Fruit fly (Drosophila melanogaster) whole organism, prepupa: ENCODE data around the gene Trs20.

Source experiments
- Blimp-1 ChIP-seq: fragments of 200-800 bp; sonication (Bioruptor generic); optimal IDR thresholded peaks from 3 replicates; lab custom pipeline; 2017; ENCODE audit warnings: missing biosample characterization, missing genetic modification characterization, mild to moderate bottlenecking, moderate library complexity, missing genetic modification reagents
- CG10669 ChIP-seq: fragments of 200-800 bp; sonication (Bioruptor generic); optimal IDR thresholded peaks from 3 replicates; lab custom pipeline; 2018; ENCODE audit warnings: missing biosample characterization, mild to moderate bottlenecking, missing genetic modification characterization, moderate library complexity
- CG11294 ChIP-seq: fragments of 200-800 bp; sonication (Bioruptor generic); IDR thresholded peaks from 2 replicates; pipeline ENCODE4 v1.3.6; 2022; ENCODE audit warnings: missing biosample characterization, missing genetic modification characterization
- CG11762 ChIP-seq: fragments of 200-800 bp; sonication (Bioruptor generic); optimal IDR thresholded peaks from 3 replicates; lab custom pipeline; 2016; ENCODE audit warnings: missing biosample characterization, missing genetic modification characterization; ENCODE audit not compliant: insufficient read depth
- CG15336 ChIP-seq: fragments of 200-800 bp; sonication (Bioruptor generic); IDR thresholded peaks from 2 replicates; pipeline ENCODE4 v1.3.6; 2022; ENCODE audit warnings: missing biosample characterization, missing genetic modification characterization
- CG3032 ChIP-seq: fragments of 200-800 bp; optimal IDR thresholded peaks from 2 replicates; lab custom pipeline; 2019; ENCODE audit warnings: missing biosample characterization, mild to moderate bottlenecking, missing genetic modification characterization, moderate library complexity
- CG31627 ChIP-seq: fragments of 200-800 bp; sonication (Bioruptor generic); optimal IDR thresholded peaks from 3 replicates; lab custom pipeline; 2016; ENCODE audit warnings: missing biosample characterization, missing genetic modification characterization
- CG32006 ChIP-seq: fragments of 200-800 bp; sonication (Bioruptor generic); optimal IDR thresholded peaks from 3 replicates; lab custom pipeline; 2017; ENCODE audit warnings: missing biosample characterization, mild to moderate bottlenecking, missing genetic modification characterization
- CG34406 ChIP-seq: fragments of 200-800 bp; sonication (Bioruptor generic); optimal IDR thresholded peaks from 3 replicates; lab custom pipeline; 2016; ENCODE audit warnings: missing biosample characterization, missing genetic modification characterization
- CG3919 ChIP-seq: fragments of 200-800 bp; sonication (Bioruptor generic); optimal IDR thresholded peaks from 3 replicates; lab custom pipeline; 2016; ENCODE audit warnings: missing biosample characterization, missing genetic modification characterization
- CG4318 ChIP-seq: fragments of 200-800 bp; sonication (Bioruptor generic); optimal IDR thresholded peaks from 3 replicates; lab custom pipeline; 2017; ENCODE audit warnings: missing biosample characterization, mild to moderate bottlenecking, missing genetic modification characterization
- CG6163 ChIP-seq: fragments of 200-800 bp; sonication (Bioruptor generic); IDR thresholded peaks from 3 replicates; pipeline ENCODE4 v1.3.6; 2022; ENCODE audit warnings: missing biosample characterization, missing genetic modification characterization
- CG6276 ChIP-seq: fragments of 200-800 bp; sonication (Bioruptor generic); optimal IDR thresholded peaks from 2 replicates; lab custom pipeline; 2017; ENCODE audit warnings: missing biosample characterization, mild to moderate bottlenecking, missing genetic modification characterization
- CG6792 ChIP-seq: fragments of 200-800 bp; sonication (Bioruptor generic); optimal IDR thresholded peaks from 3 replicates; lab custom pipeline; 2016; ENCODE audit warnings: missing biosample characterization, missing genetic modification characterization
- CG6808 ChIP-seq: fragments of 200-800 bp; sonication (Bioruptor generic); optimal IDR thresholded peaks from 3 replicates; lab custom pipeline; 2017; ENCODE audit warnings: missing biosample characterization, missing genetic modification characterization, mild to moderate bottlenecking, moderate library complexity, missing genetic modification reagents
- CG6854 ChIP-seq: fragments of 200-800 bp; sonication (Bioruptor generic); optimal IDR thresholded peaks from 2 replicates; lab custom pipeline; 2017; ENCODE audit warnings: missing biosample characterization, mild to moderate bottlenecking, missing genetic modification characterization
- CG7368 ChIP-seq: fragments of 200-800 bp; sonication (Bioruptor generic); optimal IDR thresholded peaks from 3 replicates; lab custom pipeline; 2016; ENCODE audit warnings: missing biosample characterization, missing genetic modification characterization
- CG8119 ChIP-seq: fragments of 200-800 bp; sonication (Bioruptor generic); IDR thresholded peaks from 3 replicates; pipeline ENCODE4 v1.3.6; 2022; ENCODE audit warnings: missing biosample characterization, missing genetic modification characterization
- CG8319 ChIP-seq: fragments of 200-800 bp; sonication (Bioruptor generic); optimal IDR thresholded peaks from 3 replicates; lab custom pipeline; 2016; ENCODE audit warnings: missing biosample characterization, missing genetic modification characterization
- CG8632 ChIP-seq: fragments of 200-800 bp; sonication (Bioruptor generic); optimal IDR thresholded peaks from 3 replicates; lab custom pipeline; 2016; ENCODE audit warnings: missing biosample characterization, missing genetic modification characterization
- CG9139 ChIP-seq: fragments of 200-800 bp; sonication (Bioruptor generic); optimal IDR thresholded peaks from 3 replicates; lab custom pipeline; 2017; ENCODE audit warnings: missing biosample characterization, mild to moderate bottlenecking, missing genetic modification characterization
- Eip75B ChIP-seq: fragments of 200-800 bp; sonication (Bioruptor generic); optimal IDR thresholded peaks from 3 replicates; lab custom pipeline; 2016; ENCODE audit warnings: missing biosample characterization, missing genetic modification characterization
- Eip78C ChIP-seq: fragments of 200-800 bp; sonication (Bioruptor generic); peaks from one replicate; lab custom pipeline; 2016; ENCODE audit warnings: missing biosample characterization, missing genetic modification characterization
- Eip93F ChIP-seq: fragments of 200-800 bp; sonication (Bioruptor generic); optimal IDR thresholded peaks from 2 replicates; lab custom pipeline; 2016; ENCODE audit warnings: missing biosample characterization, mild to moderate bottlenecking, missing genetic modification characterization
- Ets21C ChIP-seq: fragments of 200-800 bp; sonication (Bioruptor generic); optimal IDR thresholded peaks from 3 replicates; lab custom pipeline; 2016; ENCODE audit warnings: missing biosample characterization, missing genetic modification characterization
- Hr38 ChIP-seq: sonication (Bioruptor generic); optimal IDR thresholded peaks from 2 replicates; lab custom pipeline; 2016; ENCODE audit warnings: missing biosample characterization, missing genetic modification characterization
- Hr39 ChIP-seq: fragments of 200-800 bp; sonication (Bioruptor generic); optimal IDR thresholded peaks from 2 replicates; lab custom pipeline; 2016; ENCODE audit warnings: missing biosample characterization, missing genetic modification characterization
- Hr4 ChIP-seq: fragments of 200-800 bp; sonication (Bioruptor generic); optimal IDR thresholded peaks from 3 replicates; lab custom pipeline; 2016; ENCODE audit warnings: missing biosample characterization, missing genetic modification characterization
- OdsH ChIP-seq: fragments of 200-800 bp; sonication (Bioruptor generic); optimal IDR thresholded peaks from 3 replicates; lab custom pipeline; 2016; ENCODE audit warnings: missing biosample characterization, missing genetic modification characterization
- Sox102F ChIP-seq: fragments of 200-800 bp; sonication (Bioruptor generic); optimal IDR thresholded peaks from 2 replicates; lab custom pipeline; 2016; ENCODE audit warnings: missing biosample characterization, mild to moderate bottlenecking, missing genetic modification characterization
- Sox14 ChIP-seq: fragments of 200-800 bp; sonication (Bioruptor generic); optimal IDR thresholded peaks from 3 replicates; lab custom pipeline; 2016; ENCODE audit warnings: missing biosample characterization, missing genetic modification characterization
- Sox15 ChIP-seq: fragments of 200-800 bp; sonication (Bioruptor generic); optimal IDR thresholded peaks from 3 replicates; lab custom pipeline; 2016; ENCODE audit warnings: missing biosample characterization, missing genetic modification characterization
- achi ChIP-seq: fragments of 200-800 bp; sonication (Bioruptor generic); optimal IDR thresholded peaks from 3 replicates; lab custom pipeline; 2016; ENCODE audit warnings: missing biosample characterization, missing genetic modification characterization
- cyc ChIP-seq: fragments of 200-800 bp; sonication (Bioruptor generic); optimal IDR thresholded peaks from 3 replicates; lab custom pipeline; 2016; ENCODE audit warnings: missing biosample characterization, missing genetic modification characterization
- dac ChIP-seq: fragments of 200-800 bp; sonication (Bioruptor generic); optimal IDR thresholded peaks from 2 replicates; lab custom pipeline; 2017; ENCODE audit warnings: missing biosample characterization, mild to moderate bottlenecking, missing genetic modification characterization
- dsx ChIP-seq: fragments of 200-800 bp; optimal IDR thresholded peaks from 3 replicates; lab custom pipeline; 2019; ENCODE audit warnings: missing biosample characterization, mild to moderate bottlenecking, missing genetic modification characterization, moderate library complexity; ENCODE audit not compliant: poor library complexity, severe bottlenecking
- eg ChIP-seq: fragments of 200-800 bp; sonication (Bioruptor generic); IDR thresholded peaks from 3 replicates; pipeline ENCODE4 v1.3.6; 2022; ENCODE audit warnings: missing biosample characterization, missing genetic modification characterization
- esn ChIP-seq: fragments of 200-800 bp; sonication (Bioruptor generic); optimal IDR thresholded peaks from 2 replicates; lab custom pipeline; 2016; ENCODE audit warnings: missing biosample characterization, mild to moderate bottlenecking, missing genetic modification characterization, moderate library complexity
- fd85E ChIP-seq: fragments of 200-800 bp; sonication (Bioruptor generic); optimal IDR thresholded peaks from 3 replicates; lab custom pipeline; 2016; ENCODE audit warnings: missing biosample characterization, missing genetic modification characterization
- fkh ChIP-seq: fragments of 200-800 bp; sonication (Bioruptor generic); optimal IDR thresholded peaks from 3 replicates; lab custom pipeline; 2017; ENCODE audit warnings: missing biosample characterization, mild to moderate bottlenecking, missing genetic modification characterization, moderate library complexity
- net ChIP-seq: fragments of 200-800 bp; sonication (Bioruptor generic); optimal IDR thresholded peaks from 3 replicates; lab custom pipeline; 2016; ENCODE audit warnings: missing biosample characterization, missing genetic modification characterization
- salr ChIP-seq, 2 experiments: fragments of 200-800 bp; sonication (Bioruptor generic); optimal IDR thresholded peaks; 3 replicates each; lab custom pipeline; 2016 to 2018; ENCODE audit warnings: missing biosample characterization in 2 of 2, missing genetic modification characterization in 2 of 2, mild to moderate bottlenecking in 1 of 2
- spab ChIP-seq: fragments of 200-800 bp; sonication (Bioruptor generic); optimal IDR thresholded peaks from 2 replicates; lab custom pipeline; 2017; ENCODE audit warnings: missing biosample characterization, mild to moderate bottlenecking, missing genetic modification characterization, missing genetic modification reagents
- svp ChIP-seq: fragments of 200-800 bp; sonication (Bioruptor generic); peaks from one replicate; lab custom pipeline; 2016; ENCODE audit warnings: missing biosample characterization, missing genetic modification characterization
- topi ChIP-seq: fragments of 200-800 bp; sonication (Bioruptor generic); optimal IDR thresholded peaks from 3 replicates; lab custom pipeline; 2016; ENCODE audit warnings: missing biosample characterization, missing genetic modification characterization

Trs20 gene

dm6 chr3L:16173818-16174601 lies 42.6 kb upstream of the Trs20 start (continued):
- TF ChIP-seq CG8119 (no peak), topi (GFP tag; lab: Kevin White, UChicago) (no peak), CG9139 (peak; percentile 60), Hr4 (GFP tag; lab: Kevin White, UChicago) (no peak), CG11762 (GFP tag; lab: Kevin White, UChicago) (peak; percentile 2), CG6792 (GFP tag; lab: Kevin White, UChicago) (peak; percentile 33), dsx (peak; percentile 86), svp (GFP tag; lab: Kevin White, UChicago) (no peak), dac (GFP tag; lab: Kevin White, UChicago) (no peak), fkh (GFP tag; lab: Kevin White, UChicago) (no peak), net (GFP tag; lab: Kevin White, UChicago) (peak; percentile 6), CG11294 (GFP tag; lab: Robert Waterston, UW) (no peak), OdsH (no peak), fd85E (GFP tag; lab: Kevin White, UChicago) (no peak), CG3032 (tag; lab: Kevin White, UChicago) (peak; percentile 6), CG6854 (GFP tag; lab: Kevin White, UChicago) (peak; percentile 4), Eip75B (GFP tag; lab: Kevin White, UChicago) (no peak), CG31627 (GFP tag; lab: Kevin White, UChicago) (no peak), Eip93F (GFP tag; lab: Kevin White, UChicago) (no peak)

- TF ChIP-seq CG6276 (GFP tag; lab: Kevin White, UChicago) (peak; percentile 34), net (GFP tag; lab: Kevin White, UChicago) (peak; percentile 71), spab (GFP tag; lab: Kevin White, UChicago) (peak; percentile 84), eg (GFP tag; lab: Robert Waterston, UW) (no peak), CG3032 (tag; lab: Kevin White, UChicago) (peak; percentile 81), dsx (peak; percentile 71), CG9139 (peak; percentile 71), CG7368 (peak; percentile 4), CG3919 (GFP tag; lab: Kevin White, UChicago) (peak; percentile 69), Eip75B (GFP tag; lab: Kevin White, UChicago) (peak; percentile 59), CG34406 (GFP tag; lab: Kevin White, UChicago) (peak; percentile 78), cyc (GFP tag; lab: Kevin White, UChicago) (peak; percentile 27), topi (GFP tag; lab: Kevin White, UChicago) (peak; percentile 44), CG4318 (peak; percentile 49), fd85E (GFP tag; lab: Kevin White, UChicago) (no peak), Hr39 (GFP tag; lab: Kevin White, UChicago) (peak; percentile 22), CG32006 (GFP tag; lab: Kevin White, UChicago) (peak; percentile 77), achi (GFP tag; lab: Kevin White, UChicago) (peak; percentile 73), CG11762 (GFP tag; lab: Kevin White, UChicago) (peak; percentile 62), CG6792 (GFP tag; lab: Kevin White, UChicago) (peak; percentile 65), Sox14 (peak; percentile 64), Sox102F (GFP tag; lab: Kevin White, UChicago) (peak; percentile 61), CG6854 (GFP tag; lab: Kevin White, UChicago) (no peak), CG10669 (GFP tag; lab: Kevin White, UChicago) (peak; percentile 69), salr (GFP tag; optimal IDR thresholded peaks at IDR 0.05; lab: Kevin White, UChicago) (peak in 1 of 2 experiments; percentile 74), CG15336 (GFP tag; lab: Robert Waterston, UW) (0 out of 2 replicates have a peak, but pooled peaks have one; percentile 28), CG6163 (peak; percentile 74), CG8632 (peak; percentile 77), esn (peak; percentile 80), CG6808 (GFP tag; lab: Kevin White, UChicago) (peak; percentile 84), Ets21C (GFP tag; lab: Kevin White, UChicago) (no peak), Hr38 (no peak), Sox15 (GFP tag; lab: Kevin White, UChicago) (peak; percentile 66), svp (GFP tag; lab: Kevin White, UChicago) (peak; percentile 80), Blimp-1 (GFP tag; lab: Kevin White, UChicago) (peak; percentile 30), Eip78C (GFP tag; lab: Kevin White, UChicago) (peak; percentile 96), CG8319 (peak; percentile 41), Hr4 (GFP tag; lab: Kevin White, UChicago) (peak; percentile 45), Eip93F (GFP tag; lab: Kevin White, UChicago) (no peak), fkh (GFP tag; lab: Kevin White, UChicago) (no peak), CG8119 (peak; percentile 59)
Measured at dm6 chr3L:16172809-16173276, 41.4 kb upstream of the Trs20 start.
